Worm (Caenorhabditis elegans): ENCODE measurements around the gene K01A2.10.

- no peak for TF ChIP-seq nhr-6 (tag; optimal IDR thresholded peaks at IDR 0.05)
- no peak for TF ChIP-seq egl-27 (tag; optimal IDR thresholded peaks at IDR 0.05)
Observed at ce11 chrII:288705-289205, 34.1 kb downstream of the K01A2.10 start, which contains the start of gene mrpl-41.
